Worm (Caenorhabditis elegans) whole organism, L4 larva: ENCODE results near the gene D2089.8.

ENCODE experiments used
- D1046.2 ChIP-seq: fragments of 200-800 bp; sonication (Bioruptor generic); IDR thresholded peaks from 2 replicates; pipeline ENCODE4 v1.3.6; 2022; ENCODE audit warnings: missing genetic modification characterization, missing compliant biosample characterization
- R02D3.7 ChIP-seq: fragments of 150-350 bp; sonication (generic microtip); optimal IDR thresholded peaks from 3 replicates; lab custom pipeline; 2014; ENCODE audit warnings: missing biosample characterization, missing genetic modification characterization
- ZK337.2 ChIP-seq: fragments of 200-800 bp; sonication (Bioruptor generic); IDR thresholded peaks from 2 replicates; pipeline ENCODE4 v1.3.6; 2022; ENCODE audit warnings: missing genetic modification reagents, missing genetic modification characterization, missing compliant biosample characterization
- ZK546.5 ChIP-seq, 2 experiments: sonication (generic microtip); optimal IDR thresholded peaks; 2 replicates each; lab custom pipeline; 2017; ENCODE audit warnings: missing biosample characterization in 2 of 2, missing genetic modification characterization in 2 of 2
- arid-1 ChIP-seq: fragments of 200-800 bp; sonication (Bioruptor generic); conservative IDR thresholded peaks from 2 replicates; pipeline ENCODE4 v1.3.6; 2022; ENCODE audit warnings: missing genetic modification reagents, missing genetic modification characterization, missing compliant biosample characterization
- ceh-28 ChIP-seq: fragments of 150-350 bp; optimal IDR thresholded peaks from 2 replicates; lab custom pipeline; 2014; ENCODE audit warnings: missing biosample characterization, missing genetic modification reagents, missing genetic modification characterization
- ceh-44 ChIP-seq: fragments of 200-800 bp; sonication (Bioruptor generic); IDR thresholded peaks from 2 replicates; pipeline ENCODE4 v1.3.6; 2022; ENCODE audit warnings: missing genetic modification reagents, missing genetic modification characterization, missing compliant biosample characterization
- ceh-62 ChIP-seq: sonication (generic microtip); optimal IDR thresholded peaks from 2 replicates; lab custom pipeline; 2017; ENCODE audit warnings: missing biosample characterization, missing genetic modification characterization
- ceh-82 ChIP-seq: sonication (generic microtip); optimal IDR thresholded peaks from 2 replicates; lab custom pipeline; 2017; ENCODE audit warnings: missing biosample characterization, missing genetic modification characterization
- ces-1 ChIP-seq: fragments of 150-350 bp; sonication (generic microtip); optimal IDR thresholded peaks from 4 replicates; lab custom pipeline; 2014; ENCODE audit warnings: missing biosample characterization, missing genetic modification reagents, missing genetic modification characterization
- daf-16 ChIP-seq, 3 experiments: sonication (generic microtip); optimal IDR thresholded peaks; 2 replicates each; lab custom pipeline; 2016 to 2017; ENCODE audit warnings: missing genetic modification characterization in 3 of 3, missing genetic modification reagents in 3 of 3, mild to moderate bottlenecking in 2 of 3, missing compliant biosample characterization in 2 of 3, missing biosample characterization in 1 of 3, moderate library complexity in 1 of 3
- daf-19 ChIP-seq: fragments of 200-800 bp; sonication (Bioruptor generic); conservative IDR thresholded peaks from 2 replicates; pipeline ENCODE4 v1.3.6; 2022; ENCODE audit warnings: missing genetic modification characterization, missing compliant biosample characterization
- daf-8 ChIP-seq: fragments of 200-800 bp; sonication (Bioruptor generic); IDR thresholded peaks from 2 replicates; pipeline ENCODE4 v1.3.6; 2022; ENCODE audit warnings: missing genetic modification characterization, missing compliant biosample characterization
- dmd-8 ChIP-seq: fragments of 200-800 bp; sonication (Bioruptor generic); IDR thresholded peaks from 2 replicates; pipeline ENCODE4 v1.3.6; 2022; ENCODE audit warnings: missing genetic modification characterization, missing compliant biosample characterization
- dmd-9 ChIP-seq: fragments of 200-800 bp; sonication (Bioruptor generic); IDR thresholded peaks from 2 replicates; pipeline ENCODE4 v1.3.6; 2022; ENCODE audit warnings: missing genetic modification reagents, missing genetic modification characterization, missing compliant biosample characterization
- dve-1 ChIP-seq: sonication (generic microtip); optimal IDR thresholded peaks from 2 replicates; lab custom pipeline; 2017; ENCODE audit warnings: antibody characterized with exemption, mild to moderate bottlenecking, missing genetic modification characterization, missing compliant biosample characterization; ENCODE audit not compliant: insufficient read depth
- hif-1 ChIP-seq, 2 experiments: sonication (generic microtip); optimal IDR thresholded peaks; 2 replicates each; lab custom pipeline; 2016 to 2017; ENCODE audit warnings: missing compliant biosample characterization in 2 of 2, missing genetic modification characterization in 2 of 2, missing genetic modification reagents in 2 of 2, missing genotype in 2 of 2, mild to moderate bottlenecking in 1 of 2
- jun-1 ChIP-seq: fragments of 150-350 bp; optimal IDR thresholded peaks from 2 replicates; lab custom pipeline; 2014; ENCODE audit warnings: missing biosample characterization, missing genetic modification reagents, missing genetic modification characterization
- lin-13 ChIP-seq: fragments of 150-350 bp; optimal IDR thresholded peaks from 2 replicates; lab custom pipeline; 2014; ENCODE audit warnings: missing biosample characterization, missing genetic modification reagents, missing genetic modification characterization
- lin-15B ChIP-seq: fragments of 150-350 bp; sonication (generic microtip); optimal IDR thresholded peaks from 3 replicates; lab custom pipeline; 2014; ENCODE audit warnings: missing biosample characterization, missing genetic modification characterization
- lsy-2 ChIP-seq, 2 experiments: fragments of 150-350 bp in 1 of 2; sonication (generic microtip) in 1 of 2; optimal IDR thresholded peaks; 2 replicates each; lab custom pipeline; 2014 to 2017; ENCODE audit warnings: missing biosample characterization in 2 of 2, missing genetic modification characterization in 2 of 2
- madf-9 ChIP-seq: fragments of 200-800 bp; sonication (Bioruptor generic); conservative IDR thresholded peaks from 2 replicates; pipeline ENCODE4 v1.3.6; 2022; ENCODE audit warnings: missing genetic modification reagents, missing genetic modification characterization, missing compliant biosample characterization
- nhr-102 ChIP-seq: sonication (generic microtip); optimal IDR thresholded peaks from 2 replicates; lab custom pipeline; 2016; ENCODE audit warnings: mild to moderate bottlenecking, missing genetic modification characterization, moderate library complexity, missing compliant biosample characterization
- nhr-77 ChIP-seq: fragments of 150-350 bp; optimal IDR thresholded peaks from 2 replicates; lab custom pipeline; 2014; ENCODE audit warnings: missing biosample characterization, missing genetic modification characterization
- saeg-2 ChIP-seq: fragments of 200-800 bp; sonication (Bioruptor generic); IDR thresholded peaks from 2 replicates; pipeline ENCODE4 v1.3.6; 2022; ENCODE audit warnings: missing genetic modification reagents, missing genetic modification characterization, missing compliant biosample characterization
- set-16 ChIP-seq: fragments of 200-800 bp; sonication (Bioruptor generic); IDR thresholded peaks from 2 replicates; pipeline ENCODE4 v1.3.6; 2022; ENCODE audit warnings: missing genetic modification reagents, missing genetic modification characterization, missing compliant biosample characterization
- skn-1 ChIP-seq: fragments of 150-350 bp; optimal IDR thresholded peaks from 2 replicates; lab custom pipeline; 2014; ENCODE audit warnings: missing biosample characterization, missing genetic modification characterization
- tag-97 ChIP-seq: fragments of 200-800 bp; sonication (Bioruptor generic); IDR thresholded peaks from 2 replicates; pipeline ENCODE4 v1.3.6; 2022; ENCODE audit warnings: missing genetic modification characterization, missing compliant biosample characterization
- tra-1 ChIP-seq: fragments of 200-800 bp; sonication (Bioruptor generic); IDR thresholded peaks from 2 replicates; pipeline ENCODE4 v1.3.6; 2022; ENCODE audit warnings: missing genetic modification reagents, missing genetic modification characterization, missing compliant biosample characterization
- unc-62 ChIP-seq, 3 experiments: fragments of 150-350 bp in 1 of 3; sonication (generic microtip); optimal IDR thresholded peaks in 2 of 3; peaks in 1 of 3; 1 replicate in 1 of 3; 2 replicates in 2 of 3; lab custom pipeline; 2014 to 2017; ENCODE audit warnings: missing biosample characterization in 3 of 3, missing genetic modification characterization in 3 of 3, missing genetic modification reagents in 3 of 3, missing genotype in 1 of 3
- zfp-2 ChIP-seq: sonication (generic microtip); optimal IDR thresholded peaks from 2 replicates; lab custom pipeline; 2016; ENCODE audit warnings: mild to moderate bottlenecking, missing genetic modification characterization, missing compliant biosample characterization
- ztf-11 ChIP-seq: fragments of 150-350 bp; optimal IDR thresholded peaks from 2 replicates; lab custom pipeline; 2014; ENCODE audit warnings: missing biosample characterization, missing genetic modification characterization
- ztf-7 ChIP-seq: fragments of 150-350 bp; optimal IDR thresholded peaks from 2 replicates; lab custom pipeline; 2014; ENCODE audit warnings: missing biosample characterization, missing genetic modification characterization

The D2089.8 gene

DNA sequence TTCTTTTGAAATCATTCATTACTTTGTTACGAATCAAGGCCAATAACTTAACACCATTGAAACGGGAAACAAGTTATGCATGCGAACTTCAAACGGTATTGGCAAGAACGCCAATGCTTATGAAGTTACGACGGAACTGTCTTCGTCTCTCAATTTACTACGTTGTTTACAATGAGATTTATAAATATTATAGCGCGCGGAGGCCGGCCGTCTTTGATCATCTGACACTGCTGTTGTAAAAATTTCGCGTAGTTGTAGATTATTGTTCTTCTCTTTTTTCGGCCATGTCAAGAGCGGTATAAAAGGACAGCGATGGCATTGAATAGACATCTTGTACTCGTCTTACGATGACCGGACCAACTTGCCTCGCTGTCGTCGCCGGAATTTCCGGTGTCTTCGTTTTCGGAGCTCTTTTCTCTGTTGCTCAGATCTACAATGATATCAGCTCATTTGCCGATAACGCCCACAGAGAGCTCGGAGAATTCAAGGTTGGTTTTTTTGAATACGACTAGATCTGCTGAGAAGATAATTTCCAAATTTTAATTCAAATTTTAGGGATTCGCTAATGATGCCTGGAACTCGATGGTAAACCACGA, 42.1 kb upstream of the D2089.8 start, which contains the start of gene col-39 (continued):
- TF ChIP-seq skn-1 (tag; lab: Kevin White, UChicago), result no peak
- TF ChIP-seq lin-13 (GFP tag; lab: Kevin White, UChicago), result no peak
- TF ChIP-seq zfp-2, result no peak
- TF ChIP-seq ceh-82, result no peak
- TF ChIP-seq ztf-7 (tag; lab: Kevin White, UChicago), result no peak
- TF ChIP-seq ceh-62, result no peak
- no peak for TF ChIP-seq ZK337.2
- peak in 1 of 2 experiments; percentile 88 for TF ChIP-seq unc-62 (GFP tag; optimal IDR thresholded peaks at IDR 0.05 in 1 of 2; lab: Kevin White, UChicago)
- TF ChIP-seq unc-62 (tag; optimal IDR thresholded peaks at IDR 0.05; lab: Kevin White, UChicago), result no peak
- TF ChIP-seq jun-1 (tag; lab: Kevin White, UChicago), result no peak

DNA sequence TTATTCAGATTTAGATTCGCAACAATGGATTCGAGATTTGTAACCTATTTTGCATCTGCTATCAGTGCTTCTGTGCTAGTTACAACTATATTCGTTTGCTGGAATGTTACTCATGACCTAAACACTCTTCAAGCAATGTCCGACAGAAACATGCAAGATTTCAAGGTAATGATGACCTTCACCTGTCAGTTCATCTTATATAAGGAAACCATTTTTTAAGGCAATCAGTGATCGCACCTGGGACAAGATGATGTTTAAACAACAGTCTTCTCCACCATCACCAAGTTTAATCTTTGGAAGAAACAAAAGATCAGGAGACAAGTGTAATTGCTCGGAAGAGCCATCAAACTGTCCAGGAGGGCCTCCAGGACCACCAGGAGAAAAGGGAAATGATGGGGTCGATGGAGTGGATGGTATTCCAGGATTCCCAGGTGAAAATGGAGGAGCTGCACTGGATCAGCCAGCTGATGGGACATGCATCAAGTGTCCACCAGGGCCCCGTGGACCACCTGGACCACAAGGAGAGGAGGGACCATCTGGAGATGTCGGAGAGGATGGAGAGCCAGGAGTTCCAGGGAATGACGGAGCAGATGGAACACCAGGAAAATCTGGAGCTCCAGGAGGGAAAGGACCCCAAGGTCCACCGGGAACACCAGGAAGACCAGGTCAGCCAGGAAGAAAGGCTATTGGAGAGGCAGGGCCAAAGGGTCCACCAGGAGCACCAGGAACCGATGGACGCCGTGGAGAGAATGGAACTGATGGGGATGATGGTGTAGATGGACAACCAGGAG, 41.2 kb upstream of the D2089.8 start, which contains the start of gene col-79:
TSS of gene col-79 (plus strand) at position 20 of the 791 bp plus-strand sequence.
- TF ChIP-seq lsy-2 (tag; optimal IDR thresholded peaks at IDR 0.05; lab: Kevin White, UChicago) (no peak), D1046.2 (GFP tag; lab: Robert Waterston, UW) (0 out of 2 replicates have a peak, but pooled peaks have one; percentile 10), daf-19 (GFP tag; lab: Robert Waterston, UW) (no peak), set-16 (GFP tag; lab: Robert Waterston, UW) (peak; percentile 91), nhr-102 (tag; lab: Kevin White, UChicago) (no peak), dmd-9 (no peak), daf-8 (GFP tag; lab: Robert Waterston, UW) (no peak), R02D3.7 (tag; lab: Kevin White, UChicago) (no peak), madf-9 (GFP tag; lab: Robert Waterston, UW) (no peak), hif-1 (tag; optimal IDR thresholded peaks at IDR 0.05; lab: Kevin White, UChicago) (no peak), lin-13 (GFP tag; lab: Kevin White, UChicago) (no peak), daf-16 (GFP tag; optimal IDR thresholded peaks at IDR 0.05; lab: Kevin White, UChicago) (no peak), daf-16 (tag; optimal IDR thresholded peaks at IDR 0.05; lab: Kevin White, UChicago) (no peak), ceh-44 (GFP tag; lab: Robert Waterston, UW) (no peak), jun-1 (tag; lab: Kevin White, UChicago) (no peak), ztf-11 (tag; lab: Kevin White, UChicago) (no peak), arid-1 (no peak), unc-62 (GFP tag; optimal IDR thresholded peaks at IDR 0.05 in 1 of 2; lab: Kevin White, UChicago) (peak in 1 of 2 experiments; percentile 82), unc-62 (tag; optimal IDR thresholded peaks at IDR 0.05; lab: Kevin White, UChicago) (no peak), dmd-8 (GFP tag; lab: Robert Waterston, UW) (no peak), ceh-28 (tag; lab: Kevin White, UChicago) (no peak), nhr-77 (tag; lab: Kevin White, UChicago) (no peak), ZK546.5 (tag; optimal IDR thresholded peaks at IDR 0.05; lab: Kevin White, UChicago) (no peak), tra-1 (GFP tag; lab: Robert Waterston, UW) (no peak), saeg-2 (GFP tag; lab: Robert Waterston, UW) (no peak), tag-97 (GFP tag; lab: Robert Waterston, UW) (no peak), lin-15B (tag; lab: Kevin White, UChicago) (no peak)

DNA sequence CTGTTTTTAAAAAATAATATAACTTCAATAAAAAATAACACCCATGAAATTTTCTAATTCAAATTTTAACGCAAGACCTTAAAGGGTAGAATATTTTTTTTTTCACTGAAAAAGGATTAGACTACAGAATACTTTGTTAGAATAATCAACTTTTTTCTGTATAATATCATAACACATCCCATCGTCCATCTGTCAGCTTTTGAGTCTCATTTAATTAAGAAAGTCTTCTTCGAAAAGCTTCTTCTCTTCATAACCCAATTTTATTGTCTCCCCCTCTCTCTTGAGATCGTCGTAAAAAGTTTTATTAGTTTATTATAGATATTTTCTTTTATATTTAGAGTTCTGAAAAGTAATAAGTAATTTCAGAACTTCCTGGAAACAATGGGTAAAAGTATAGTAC, 33.5 kb upstream of the D2089.8 start:
- TF ChIP-seq dve-1 (tag; lab: Kevin White, UChicago) (no peak), ces-1 (peak; percentile 60)
- TF ChIP-seq, all 104 proteins: peak for 1
